Fruit fly (Drosophila melanogaster): ENCODE measurements around the gene esc.

dm6 chr2L:11804228-11805044 is 24.8 kb downstream of the esc start:
- no peak for TF ChIP-seq CG10669 (GFP tag; optimal IDR thresholded peaks at IDR 0.05)
- TF ChIP-seq achi (GFP tag; optimal IDR thresholded peaks at IDR 0.05), result no peak
- TF ChIP-seq esn (GFP tag; optimal IDR thresholded peaks at IDR 0.05), result no peak
- TF ChIP-seq pdm3 (GFP tag; optimal IDR thresholded peaks at IDR 0.05), result no peak
- no peak for TF ChIP-seq Hr39 (GFP tag; optimal IDR thresholded peaks at IDR 0.05)
- peak; percentile 30 to 75 for TF ChIP-seq ss (GFP tag; optimal IDR thresholded peaks at IDR 0.05)
- no peak for TF ChIP-seq CG31627 (GFP tag; optimal IDR thresholded peaks at IDR 0.05)
- TF ChIP-seq fkh (GFP tag; optimal IDR thresholded peaks at IDR 0.05), result no peak
- TF ChIP-seq CG11902 (GFP tag; optimal IDR thresholded peaks at IDR 0.05), result no peak
- peak; percentile 12 for TF ChIP-seq CG32006 (GFP tag; optimal IDR thresholded peaks at IDR 0.05)
